Worm (Caenorhabditis elegans) whole organism, dauer: ENCODE measurements around the gene R02F11.11.
"Not testable (repeated sequence)": the region's sequence is repeated elsewhere in the genome, so short reads cannot be mapped to it uniquely, and the experiment has no call there.

Experiments used
- unc-62 ChIP-seq: sonication (generic microtip); optimal IDR thresholded peaks from 2 replicates; lab custom pipeline; 2017; ENCODE audit warnings: missing biosample characterization, missing genetic modification reagents, missing genetic modification characterization

Gene R02F11.11

DNA sequence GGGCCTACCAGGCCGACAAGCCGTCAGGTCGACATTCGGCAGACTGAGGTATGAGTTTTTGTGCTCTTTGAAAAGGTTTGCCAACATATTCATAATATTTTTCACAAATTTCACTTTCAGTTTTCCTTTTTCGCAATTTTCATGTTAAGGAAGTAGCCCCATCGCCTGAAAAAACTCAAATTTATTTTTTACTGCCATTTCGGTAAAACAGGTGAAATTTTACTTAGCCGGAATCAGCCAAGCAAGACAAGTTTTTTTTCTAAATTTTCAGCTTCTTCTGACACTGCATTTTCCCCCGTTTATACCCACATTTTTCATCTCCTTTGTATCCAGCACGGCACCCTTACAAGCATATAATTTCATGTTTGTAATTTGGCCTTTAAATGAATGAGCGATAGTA is at the start of gene R02F11.11:
R02F11.11 (plus strand) TSS at position 301 of the 400 bp plus-strand sequence.
- TF ChIP-seq unc-62 (GFP tag; lab: Kevin White, UChicago), result no peak

ce11 chrV:4742190-4742589 is 49.5 kb upstream of the R02F11.11 start, which contains the start of gene ugt-61:
Gene ugt-61 (plus strand): TSS chrV:4742422.
- no peak for TF ChIP-seq unc-62 (GFP tag; lab: Kevin White, UChicago)

DNA sequence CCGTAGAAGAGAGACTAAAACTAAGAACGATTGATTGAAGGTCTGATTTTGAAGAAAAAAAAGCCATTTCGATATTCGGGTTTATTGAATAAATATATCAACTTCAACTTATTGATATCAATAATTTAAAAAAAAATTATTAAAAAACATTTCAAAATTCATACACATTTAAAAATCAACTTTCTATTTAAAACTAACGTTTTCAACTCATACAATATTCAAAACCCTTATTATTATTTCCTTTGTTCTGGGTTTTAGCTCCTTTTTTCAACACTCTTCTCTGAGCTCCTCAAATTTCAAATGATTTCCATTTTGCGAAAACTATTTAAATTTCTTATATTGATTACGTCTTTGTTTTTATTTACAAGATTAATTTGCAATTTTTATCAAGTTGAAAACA is 46.4 kb upstream of the R02F11.11 start, which contains the start of gene C18G1.7:
C18G1.7 (plus strand) TSS at position 301 of the 400 bp plus-strand sequence.
- no peak for TF ChIP-seq unc-62 (GFP tag; lab: Kevin White, UChicago)

DNA sequence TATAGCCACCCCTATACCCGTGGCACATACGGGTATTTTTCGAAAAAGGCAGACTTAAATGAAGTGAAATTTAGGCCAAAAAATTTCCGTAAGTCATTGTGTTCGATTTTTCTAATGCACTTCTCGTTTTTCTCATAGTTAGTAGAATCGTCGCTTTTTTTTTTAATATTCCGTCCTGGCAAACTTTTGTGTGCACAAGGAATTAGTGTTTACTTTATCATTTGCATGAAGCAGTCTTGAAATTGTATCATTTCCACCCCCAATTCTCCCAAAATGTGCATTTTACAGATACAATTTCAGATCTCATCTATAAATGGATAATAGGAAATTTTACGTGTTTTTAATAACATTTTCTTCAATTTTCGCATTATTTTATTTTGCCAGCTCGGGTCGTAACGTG is 41.4 kb upstream of the R02F11.11 start, which contains the start of gene C18G1.6:
C18G1.6 (plus strand) TSS at position 301 of the 400 bp plus-strand sequence.
- no peak for TF ChIP-seq unc-62 (GFP tag; lab: Kevin White, UChicago)

ce11 chrV:4754123-4754522 is 37.5 kb upstream of the R02F11.11 start, which contains the start of gene hil-4:
Gene hil-4 (plus strand): TSS chrV:4754313.
- TF ChIP-seq unc-62 (GFP tag; lab: Kevin White, UChicago), result no peak

- no peak for TF ChIP-seq unc-62 (GFP tag; lab: Kevin White, UChicago)
Observed at ce11 chrV:4754684-4755211, 36.9 kb upstream of the R02F11.11 start.

- TF ChIP-seq unc-62 (GFP tag; lab: Kevin White, UChicago), result no peak
Observed at ce11 chrV:4755308-4756029, 36.2 kb upstream of the R02F11.11 start, which contains the start of gene pgl-3. Gene pgl-3 (plus strand): TSS chrV:4755979.

- TF ChIP-seq unc-62 (GFP tag; lab: Kevin White, UChicago), result no peak
Observed at ce11 chrV:4758019-4758418, 33.6 kb upstream of the R02F11.11 start.

ce11 chrV:4758540-4758939 is 33.1 kb upstream of the R02F11.11 start:
- TF ChIP-seq unc-62 (GFP tag; lab: Kevin White, UChicago), result no peak

DNA sequence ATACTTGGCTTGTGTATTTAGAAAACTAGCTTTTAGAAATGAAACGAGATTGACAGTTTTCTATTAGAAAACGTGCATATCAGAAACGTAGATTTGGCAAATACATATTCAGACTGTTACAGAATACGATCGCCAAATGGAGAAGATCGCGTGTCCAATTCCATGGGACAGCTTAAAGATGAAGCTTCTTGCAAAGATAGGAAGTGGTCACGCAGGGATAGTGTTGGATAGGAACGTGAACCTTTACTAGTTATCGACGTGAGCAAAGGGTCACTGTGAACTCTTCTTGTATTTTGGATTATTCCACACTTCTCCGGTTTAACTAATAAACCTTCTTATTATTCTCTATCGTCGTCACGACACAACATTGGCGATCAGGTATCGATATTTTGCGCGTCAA is 31.0 kb upstream of the R02F11.11 start, which contains the start of gene bgnt-1.4:
bgnt-1.4 (plus strand) TSS at position 301 of the 400 bp plus-strand sequence.
- not testable (repeated sequence) for TF ChIP-seq unc-62 (GFP tag; lab: Kevin White, UChicago)

- no peak for TF ChIP-seq unc-62 (GFP tag; lab: Kevin White, UChicago)
Observed at ce11 chrV:4766501-4766900, 25.2 kb upstream of the R02F11.11 start, which contains the start of gene C18G1.8. Gene C18G1.8 (minus strand): TSS chrV:4766601.

DNA sequence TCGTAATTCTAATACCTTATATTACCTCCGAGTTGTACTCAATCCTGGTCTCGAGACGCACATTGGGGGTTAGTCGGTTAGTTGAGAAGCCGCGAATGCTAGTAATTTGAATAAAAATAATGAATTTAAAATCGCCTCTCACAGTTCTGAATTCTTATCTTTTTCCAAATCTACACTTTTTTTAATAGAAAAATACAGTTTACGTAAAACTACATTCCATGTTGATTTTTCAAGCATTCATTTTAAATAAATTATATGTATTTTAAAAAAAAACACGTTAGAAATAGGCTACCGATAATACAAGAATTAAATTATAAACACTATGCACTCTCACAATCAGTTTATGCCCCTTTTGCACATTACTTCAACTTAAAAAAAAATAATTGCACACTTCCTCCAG is 22.0 kb upstream of the R02F11.11 start, which contains the start of gene C18G1.9:
C18G1.9 (minus strand) TSS at position 101 of the 400 bp plus-strand sequence.
- TF ChIP-seq unc-62 (GFP tag; lab: Kevin White, UChicago), result no peak

ce11 chrV:4770408-4770947 is 21.2 kb upstream of the R02F11.11 start, which contains the start of gene elt-7:
Gene elt-7 (plus strand): TSS chrV:4770670.
- no peak for TF ChIP-seq unc-62 (GFP tag; lab: Kevin White, UChicago)

ce11 chrV:4775140-4775539 is 16.5 kb upstream of the R02F11.11 start:
- TF ChIP-seq unc-62 (GFP tag; lab: Kevin White, UChicago), result no peak

DNA sequence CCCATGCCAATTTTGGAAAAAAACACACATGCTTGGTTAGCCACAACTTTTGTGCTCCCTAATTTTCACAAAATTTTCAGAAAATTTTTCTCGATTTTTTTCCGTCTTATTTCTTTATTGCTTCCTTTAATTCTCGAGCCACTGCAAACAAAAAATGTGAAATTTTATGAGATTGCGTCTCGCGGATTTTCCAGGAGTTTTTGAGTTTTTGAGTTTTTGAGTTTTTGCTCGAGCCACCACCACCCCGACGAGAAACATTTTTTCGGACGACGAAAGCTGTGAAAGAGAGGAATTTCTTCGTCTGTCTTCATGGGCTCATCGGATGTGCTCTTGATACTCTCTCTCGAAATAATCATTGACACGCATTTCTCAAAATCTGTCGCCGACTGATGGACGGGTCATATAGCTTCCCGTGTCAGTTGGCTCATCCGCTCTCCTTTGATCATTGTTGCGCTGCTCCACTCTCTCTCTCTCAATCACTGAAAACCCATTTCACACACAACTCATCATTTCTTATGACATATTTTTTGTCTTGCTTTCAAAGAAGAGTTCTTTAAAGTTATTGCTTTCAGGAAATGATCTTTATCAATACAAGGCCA is 14.2 kb upstream of the R02F11.11 start, which contains the start of gene C18G1.1:
C18G1.1 (plus strand) TSS at position 573 of the 599 bp plus-strand sequence.
- no peak for TF ChIP-seq unc-62 (GFP tag; lab: Kevin White, UChicago)
